Fruit fly (Drosophila melanogaster): Measurements from ENCODE around the gene CG15741.
A peak's percentile ranks its signal among the peaks of the same experiment; 100 is the strongest.

The CG15741 gene

DNA sequence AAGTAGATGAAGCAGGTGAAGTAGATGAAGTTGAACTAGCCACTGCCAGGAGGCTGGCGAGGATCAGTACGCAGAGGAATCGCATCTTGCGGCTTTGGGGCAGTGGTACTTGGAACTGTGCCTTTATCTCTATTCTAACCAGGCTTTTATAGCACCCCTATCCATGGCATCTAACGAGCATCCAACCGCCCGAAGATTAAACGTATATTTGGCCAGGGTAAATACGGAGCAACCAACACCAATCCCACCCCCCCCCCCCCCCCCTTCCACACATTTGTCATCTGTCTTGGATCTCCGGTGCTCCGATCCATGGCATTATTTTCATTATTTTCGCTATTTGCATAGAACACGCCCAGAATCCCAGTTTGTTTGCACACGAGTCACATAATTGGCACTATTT, at the start of gene CG15741:
CG15741 (minus strand) TSS at position 101 of the 400 bp plus-strand sequence.
- TF ChIP-seq CG8478 (optimal IDR thresholded peaks at IDR 0.05) = no peak
- no peak for TF ChIP-seq CTCF (optimal IDR thresholded peaks at IDR 0.05)

- TF ChIP-seq CTCF (optimal IDR thresholded peaks at IDR 0.05) (peak; percentile 19), CG8478 (optimal IDR thresholded peaks at IDR 0.05) (no peak)
These were observed 49.1 kb upstream of the CG15741 start, which contains the start of the genes CG10353 and SelG for dm6 chrX:11886976-11887375. CG10353 (minus strand) TSS chrX:11887162. SelG (plus strand) TSS chrX:11887284.

- TF ChIP-seq CG8478 (optimal IDR thresholded peaks at IDR 0.05) (no peak), CTCF (optimal IDR thresholded peaks at IDR 0.05) (no peak)
These were observed 47.5 kb upstream of the CG15741 start for dm6 chrX:11885356-11885755.

- no peak for TF ChIP-seq CTCF (optimal IDR thresholded peaks at IDR 0.05)
- no peak for TF ChIP-seq CG8478 (optimal IDR thresholded peaks at IDR 0.05)
These were observed 46.3 kb upstream of the CG15741 start for dm6 chrX:11884134-11884533.

DNA sequence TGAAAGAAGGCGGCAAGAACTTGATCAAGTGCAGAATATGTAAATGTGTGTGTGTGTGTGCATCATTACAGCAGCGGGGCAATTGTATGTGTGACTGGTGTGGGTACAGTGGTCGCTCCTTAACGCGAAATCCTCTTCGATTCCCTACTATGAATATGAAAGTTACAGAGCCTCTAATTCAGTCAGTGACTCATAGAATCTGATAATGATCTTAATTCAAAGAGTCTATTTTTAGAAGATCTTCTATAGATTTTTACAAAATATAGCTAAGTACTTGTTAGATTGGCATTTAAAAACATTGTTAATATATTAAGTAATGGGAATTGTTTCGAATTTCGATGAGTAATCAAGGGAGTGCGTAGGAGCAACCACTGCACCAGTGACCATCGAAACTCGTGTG, 44.6 kb upstream of the CG15741 start:
- TF ChIP-seq CG8478 (optimal IDR thresholded peaks at IDR 0.05) (no peak), CTCF (optimal IDR thresholded peaks at IDR 0.05) (no peak)

dm6 chrX:11881686-11882085, 43.9 kb upstream of the CG15741 start:
- TF ChIP-seq CTCF (optimal IDR thresholded peaks at IDR 0.05) (no peak), CG8478 (optimal IDR thresholded peaks at IDR 0.05) (no peak)

DNA sequence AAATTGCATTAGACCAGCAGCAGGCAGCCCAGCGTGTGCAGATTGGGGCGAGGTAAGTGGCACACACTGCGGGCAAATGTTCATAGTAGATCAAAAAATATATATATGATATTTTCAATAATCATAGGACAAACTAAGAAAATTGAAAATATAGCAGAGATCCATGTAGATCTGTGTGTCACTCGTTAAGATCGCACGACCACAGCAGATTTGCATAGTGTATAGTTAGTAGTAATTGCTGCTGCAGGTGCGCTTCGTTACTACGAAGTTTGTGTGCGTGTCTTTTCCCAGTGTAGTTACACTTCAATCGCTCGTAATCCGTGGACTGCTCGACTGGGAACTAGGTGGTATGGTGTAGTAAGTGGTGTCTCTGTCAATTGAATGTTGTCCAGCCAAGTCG, 39.3 kb upstream of the CG15741 start, which contains the start of gene CG10352:
CG10352 (minus strand) TSS at position 4 of the 400 bp plus-strand sequence.
- TF ChIP-seq CG8478 (optimal IDR thresholded peaks at IDR 0.05) (no peak), CTCF (optimal IDR thresholded peaks at IDR 0.05) (no peak)

DNA sequence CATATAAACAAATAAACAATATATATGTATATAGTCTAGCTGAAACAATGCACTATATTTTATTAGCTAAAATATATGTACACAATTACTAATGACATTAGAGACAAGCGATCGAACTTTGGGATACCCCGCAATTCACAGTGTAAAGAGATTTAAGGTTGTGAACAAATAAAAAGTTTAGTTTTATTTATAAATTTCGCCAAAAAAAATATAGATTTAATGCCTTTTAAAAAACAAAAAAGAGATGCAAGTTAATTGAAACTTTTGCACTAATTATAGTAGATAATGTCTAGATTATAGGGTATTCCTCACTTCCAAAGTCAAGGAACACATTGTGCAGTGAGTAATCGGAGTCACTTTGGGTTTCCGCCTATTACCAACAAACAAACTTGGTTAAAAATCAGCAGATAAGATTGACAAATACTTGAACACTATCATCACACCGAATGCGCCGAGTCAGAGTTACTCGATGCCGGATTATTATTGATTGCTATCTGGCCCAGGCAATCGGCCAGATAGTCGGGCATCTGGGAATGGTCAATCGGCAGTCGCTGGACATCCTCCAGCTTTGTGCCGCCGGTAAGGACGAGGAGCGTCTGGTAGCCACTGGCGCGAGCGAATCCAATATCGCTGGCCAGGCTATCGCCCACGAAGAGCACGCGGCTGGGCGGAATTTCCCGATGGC, 37.5 kb upstream of the CG15741 start:
- no peak for TF ChIP-seq CTCF (optimal IDR thresholded peaks at IDR 0.05)
- TF ChIP-seq CG8478 (optimal IDR thresholded peaks at IDR 0.05) = no peak

DNA sequence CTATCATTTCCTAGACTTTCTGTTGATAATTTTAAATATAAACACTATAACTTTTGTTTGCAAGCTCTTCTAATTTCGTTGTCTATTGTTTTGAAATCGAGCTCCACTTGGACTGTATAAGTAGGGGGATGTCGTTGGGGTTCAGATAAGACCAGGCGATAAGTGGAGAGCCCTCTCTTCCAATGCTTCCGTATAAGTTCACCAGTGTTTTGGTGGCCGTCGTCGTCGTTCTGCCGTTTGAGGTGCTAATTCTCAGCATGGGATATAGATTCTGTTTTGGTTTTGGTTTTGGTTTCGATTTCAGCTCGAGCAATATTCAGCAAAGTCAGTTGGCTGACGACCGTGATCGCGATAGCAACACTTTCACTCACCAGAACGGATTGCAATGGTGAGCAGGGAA, 35.3 kb upstream of the CG15741 start, which contains the start of gene CG15739:
CG15739 (plus strand) TSS at position 204 of the 400 bp plus-strand sequence.
- TF ChIP-seq CG8478 (optimal IDR thresholded peaks at IDR 0.05) (no peak), CTCF (optimal IDR thresholded peaks at IDR 0.05) (no peak)

DNA sequence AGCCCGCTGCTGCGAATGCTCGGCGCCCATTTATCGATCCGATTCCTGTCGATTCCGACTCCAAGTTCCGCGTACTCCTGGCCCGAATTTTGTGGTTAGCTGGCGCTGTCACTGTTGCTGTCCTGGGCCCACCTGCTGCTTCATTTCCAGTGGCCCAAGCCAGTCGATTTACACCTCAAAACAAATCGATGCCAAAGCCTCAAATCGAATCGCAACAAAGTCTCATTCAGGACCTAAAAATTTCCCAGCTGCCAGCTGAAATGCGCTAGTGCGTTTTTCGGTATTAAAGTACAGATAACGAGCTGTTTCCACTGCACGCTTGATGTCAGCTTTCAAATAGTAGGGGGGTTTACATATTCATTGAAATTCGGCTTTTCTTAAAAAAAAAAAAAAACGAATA, 34.7 kb upstream of the CG15741 start, which contains the start of gene BORCS5:
BORCS5 (minus strand) TSS at position 263 of the 400 bp plus-strand sequence.
- TF ChIP-seq CG8478 (optimal IDR thresholded peaks at IDR 0.05) (no peak), CTCF (optimal IDR thresholded peaks at IDR 0.05) (no peak)

- TF ChIP-seq CTCF (optimal IDR thresholded peaks at IDR 0.05) (no peak), CG8478 (optimal IDR thresholded peaks at IDR 0.05) (no peak)
These were observed 31.0 kb upstream of the CG15741 start, which contains the start of the genes Nrd1 and CG1847 for dm6 chrX:11868866-11869265. Nrd1 (minus strand) TSS chrX:11868893. CG1847 (plus strand) TSS chrX:11869170.

- TF ChIP-seq CG8478 (optimal IDR thresholded peaks at IDR 0.05) = no peak
- TF ChIP-seq CTCF (optimal IDR thresholded peaks at IDR 0.05) = no peak
These were observed 20.6 kb upstream of the CG15741 start for dm6 chrX:11858439-11858813.

DNA sequence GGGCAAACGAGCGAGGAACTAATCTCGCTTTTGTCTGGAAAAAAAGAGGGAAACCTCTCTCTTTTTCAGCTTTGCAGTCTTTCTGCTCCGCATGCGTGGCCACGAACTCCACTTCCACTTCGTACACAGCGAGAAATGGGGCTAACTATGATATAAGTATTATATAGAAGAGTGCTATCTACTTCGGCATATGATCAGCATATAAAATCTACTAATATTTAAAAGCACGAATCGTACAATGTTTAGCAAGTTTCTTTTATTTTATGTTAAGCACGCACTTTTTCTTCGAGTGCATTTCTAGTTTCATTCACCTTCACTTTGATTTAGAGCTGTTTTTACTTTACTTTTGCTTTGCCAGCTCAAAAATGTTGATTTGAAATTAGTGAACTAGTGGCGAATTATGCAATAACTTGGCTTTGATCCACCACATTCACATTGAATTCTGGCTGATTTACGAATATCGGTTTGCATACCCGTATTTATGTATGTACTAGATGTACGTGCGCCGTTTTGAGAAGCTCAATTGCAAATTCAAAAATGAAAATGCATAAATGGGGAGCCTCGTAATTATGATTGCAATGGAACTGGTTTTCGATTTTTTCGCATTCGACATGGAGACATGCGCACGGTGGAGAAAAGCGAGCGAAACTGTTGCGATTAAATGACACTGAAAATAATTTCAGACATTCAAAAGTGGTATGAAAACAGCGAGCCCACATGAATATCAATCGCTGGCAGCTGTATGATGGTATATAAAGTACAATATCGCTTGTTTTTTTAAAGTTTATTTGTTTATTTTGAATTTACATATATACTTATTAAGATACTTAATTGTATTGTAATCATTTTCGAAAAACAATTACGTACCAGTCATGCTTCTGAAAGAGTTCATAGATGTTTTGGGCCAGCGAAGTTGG, 20.0 kb upstream of the CG15741 start:
- TF ChIP-seq CG8478 (optimal IDR thresholded peaks at IDR 0.05) (no peak), CTCF (optimal IDR thresholded peaks at IDR 0.05) (no peak)

dm6 chrX:11856867-11857266, 19.0 kb upstream of the CG15741 start:
- TF ChIP-seq CTCF (optimal IDR thresholded peaks at IDR 0.05) (no peak), CG8478 (optimal IDR thresholded peaks at IDR 0.05) (no peak)

- no peak for TF ChIP-seq CG8478 (optimal IDR thresholded peaks at IDR 0.05)
These were observed 18.1 kb upstream of the CG15741 start for dm6 chrX:11855950-11856349.
